Worm (Caenorhabditis elegans) whole organism, midembryonic: ENCODE data around the gene E02H1.6.

ENCODE experiments used
- cog-1 ChIP-seq: sonication (generic microtip); optimal IDR thresholded peaks from 2 replicates; lab custom pipeline; 2016; ENCODE audit warnings: missing genetic modification characterization, missing compliant biosample characterization
- flt-1 ChIP-seq: fragments of 200-800 bp; sonication (Bioruptor generic); IDR thresholded peaks from 2 replicates; pipeline ENCODE4 v1.3.6; 2022; ENCODE audit warnings: missing genetic modification characterization, missing compliant biosample characterization
- ref-1 ChIP-seq: fragments of 200-800 bp; sonication (Bioruptor generic); conservative IDR thresholded peaks from 2 replicates; pipeline ENCODE4 v1.3.6; 2022; ENCODE audit warnings: missing genetic modification reagents, missing genetic modification characterization, missing compliant biosample characterization
- tab-1 ChIP-seq: fragments of 200-800 bp; sonication (Bioruptor generic); IDR thresholded peaks from 2 replicates; pipeline ENCODE4 v1.3.6; 2022; ENCODE audit warnings: missing genetic modification characterization, missing compliant biosample characterization

DNA sequence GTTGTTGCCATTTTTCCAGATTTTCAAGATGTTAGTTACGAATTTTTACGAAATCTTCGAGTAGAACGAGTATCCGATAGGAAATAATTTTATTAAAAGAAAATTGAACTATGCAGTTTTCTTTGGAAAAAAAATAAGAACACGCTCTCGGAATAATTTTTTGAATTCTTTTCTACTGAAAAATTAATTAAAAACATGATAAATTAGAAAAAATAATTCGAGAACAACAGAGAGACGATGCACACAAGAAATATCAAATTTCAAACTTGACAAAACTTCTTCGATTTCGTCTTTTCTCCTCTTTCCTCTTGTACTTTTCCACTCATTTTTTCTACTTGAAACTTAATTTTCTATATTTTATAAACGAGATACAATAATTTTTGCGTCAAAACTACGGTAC lies 36.6 kb upstream of the E02H1.6 start, which contains the start of gene F35H8.4:
- TF ChIP-seq ref-1 (GFP tag; lab: Robert Waterston, UW) (no peak), cog-1 (tag; lab: Kevin White, UChicago) (no peak), tab-1 (GFP tag; lab: Robert Waterston, UW) (no peak), flt-1 (GFP tag; lab: Robert Waterston, UW) (no peak)
